Worm (Caenorhabditis elegans): ENCODE measurements around the gene sec-61.G.

Gene sec-61.G

DNA sequence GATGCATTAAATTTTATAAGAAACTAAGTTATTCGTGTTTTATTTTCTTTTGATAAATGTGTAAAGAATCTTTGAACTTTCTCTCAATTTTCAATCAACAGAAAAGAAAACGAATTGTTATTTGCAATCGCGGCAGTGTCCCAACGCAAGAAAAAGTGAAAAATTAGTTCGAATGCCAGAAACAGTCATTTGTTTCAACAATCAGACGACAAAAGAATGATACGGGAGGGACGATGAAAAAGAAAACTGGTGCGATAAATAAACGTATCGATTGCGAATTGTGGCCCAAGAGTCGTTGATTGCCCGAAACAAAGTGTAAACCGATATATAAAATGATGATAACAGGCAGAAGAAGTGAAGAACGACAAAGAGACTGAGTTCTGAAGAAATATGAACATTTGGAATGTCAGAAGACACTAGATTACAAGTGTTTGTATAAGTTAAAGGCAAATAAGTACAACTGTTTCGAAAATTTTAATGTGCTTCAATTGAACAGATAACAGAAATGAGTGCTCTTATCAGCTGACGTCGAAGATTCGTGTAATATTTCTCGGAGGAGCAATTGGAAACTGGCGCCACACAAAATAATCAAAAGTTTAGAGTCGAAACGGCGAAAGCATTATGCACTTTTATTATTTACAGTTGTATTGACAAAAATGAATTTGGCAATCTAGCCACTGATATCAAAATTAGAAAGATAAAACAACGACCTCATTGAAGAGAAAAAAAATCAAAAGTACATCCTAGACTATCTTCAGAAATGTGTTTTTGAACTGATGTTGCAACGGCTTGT lies 18.9 kb downstream of the sec-61.G start (continued):
- TF ChIP-seq nhr-48 (tag; optimal IDR thresholded peaks at IDR 0.05): peak; percentile 64

DNA sequence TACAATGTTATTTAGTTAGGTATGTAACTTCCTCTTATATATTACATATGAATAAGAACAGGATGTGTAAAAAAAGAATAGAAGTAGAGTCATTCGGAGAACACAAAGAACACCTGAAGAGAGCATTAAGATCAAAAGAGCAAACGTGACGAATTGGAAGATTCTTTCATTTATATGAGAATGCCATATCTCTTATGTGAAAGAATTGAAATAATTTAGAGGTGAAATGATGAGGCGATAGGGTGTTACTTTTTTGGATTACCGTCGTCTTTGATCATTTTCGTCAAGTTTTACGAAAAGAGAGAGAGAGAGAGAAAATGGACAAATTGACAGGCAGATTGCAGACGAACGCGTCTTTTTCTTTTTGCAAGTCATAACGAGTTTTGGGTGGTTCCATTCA lies 20.4 kb downstream of the sec-61.G start:
- TF ChIP-seq hif-1 (tag; optimal IDR thresholded peaks at IDR 0.05) (peak in 1 of 2 experiments; percentile 85), mdl-1 (tag; optimal IDR thresholded peaks at IDR 0.05) (peak in 1 of 2 experiments; percentile 4), nhr-28 (tag; optimal IDR thresholded peaks at IDR 0.05) (peak; percentile 12), lsy-2 (tag; optimal IDR thresholded peaks at IDR 0.05) (peak in 1 of 2 experiments; percentile 51), hlh-11 (tag; optimal IDR thresholded peaks at IDR 0.05) (peak; percentile 12), unc-62 (GFP tag; optimal IDR thresholded peaks at IDR 0.05 in 1 of 2) (peak in 1 of 2 experiments; percentile 14), unc-62 (tag; optimal IDR thresholded peaks at IDR 0.05) (no peak), T26A8.4 (GFP tag; IDR thresholded peaks at IDR 0.05) (no peak), lim-7 (GFP tag; IDR thresholded peaks at IDR 0.05) (no peak), aha-1 (tag) (peak; percentile 97)

DNA sequence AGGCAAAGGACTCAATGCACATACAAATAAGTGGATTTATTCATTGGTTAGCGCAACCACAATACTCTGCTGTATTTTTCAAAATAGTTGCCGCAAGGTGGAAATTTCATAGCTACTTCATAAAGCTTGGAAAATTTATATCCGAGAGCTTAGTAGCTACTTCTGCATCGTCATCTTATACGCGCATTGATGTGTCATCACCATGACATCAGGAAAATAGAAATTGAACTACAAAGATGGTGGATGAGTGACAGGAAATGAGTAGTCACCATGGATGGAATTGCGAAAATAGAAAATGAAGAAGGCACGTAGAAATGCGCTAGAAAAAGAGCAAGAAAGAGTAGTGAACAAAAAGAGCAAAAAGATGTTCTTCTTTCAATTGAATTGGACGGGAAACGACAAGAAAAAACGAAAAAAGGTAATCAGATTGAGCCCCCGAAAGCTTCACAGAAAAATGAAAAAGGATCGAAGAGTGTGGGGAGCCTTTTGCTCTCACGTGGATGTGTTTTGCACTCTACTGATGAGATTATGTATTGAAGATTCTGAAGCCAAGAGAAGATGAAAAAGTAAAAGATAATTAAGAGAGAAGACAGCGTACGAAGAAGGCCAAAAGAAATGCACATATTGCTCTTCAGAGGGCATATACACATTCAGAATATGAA lies 21.9 kb downstream of the sec-61.G start:
- TF ChIP-seq hlh-11 (tag; optimal IDR thresholded peaks at IDR 0.05) (no peak), F44E2.7 (GFP tag; IDR thresholded peaks at IDR 0.05) (no peak), unc-62 (GFP tag; optimal IDR thresholded peaks at IDR 0.05 in 1 of 2) (peak in 1 of 2 experiments; percentile 90), unc-62 (tag; optimal IDR thresholded peaks at IDR 0.05) (no peak), lsy-2 (tag; optimal IDR thresholded peaks at IDR 0.05) (peak in 1 of 2 experiments; percentile 44), ctbp-1 (GFP tag; IDR thresholded peaks at IDR 0.05) (peak; percentile 68; the same call in 1 of the 2 replicates), ces-1 (GFP tag; optimal IDR thresholded peaks at IDR 0.05) (peak; percentile 92), hif-1 (tag; optimal IDR thresholded peaks at IDR 0.05) (peak in 1 of 2 experiments; percentile 24), fkh-10 (GFP tag; optimal IDR thresholded peaks at IDR 0.05) (peak; percentile 74), aha-1 (tag) (peak; percentile 79)

DNA sequence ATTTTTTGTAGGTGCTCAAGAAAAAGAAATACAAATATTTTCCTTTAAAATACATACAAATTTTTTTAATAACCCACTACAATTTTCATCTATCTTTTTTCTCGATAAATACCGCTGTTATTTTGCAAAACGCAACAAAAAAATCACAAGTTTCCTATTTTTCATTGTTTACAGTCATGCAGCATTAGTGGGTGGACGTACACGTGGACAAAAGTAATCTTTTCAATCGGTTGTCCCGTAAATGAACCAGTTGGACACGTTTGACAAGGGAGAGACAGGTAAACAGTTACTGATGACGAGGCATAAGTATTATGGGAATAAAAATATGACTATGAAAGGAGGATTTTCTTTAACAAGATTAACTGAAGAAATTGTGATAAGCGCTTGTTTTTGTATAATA lies 23.8 kb downstream of the sec-61.G start:
- TF ChIP-seq zag-1 (tag; optimal IDR thresholded peaks at IDR 0.05) (no peak), unc-62 (GFP tag; optimal IDR thresholded peaks at IDR 0.05 in 1 of 2) (peak in 1 of 2 experiments; percentile 76), unc-62 (tag; optimal IDR thresholded peaks at IDR 0.05) (no peak), sdz-12 (GFP tag; optimal IDR thresholded peaks at IDR 0.05) (no peak), daf-16 (GFP tag; optimal IDR thresholded peaks at IDR 0.05) (no peak), daf-16 (tag; optimal IDR thresholded peaks at IDR 0.05) (peak; percentile 0), nhr-237 (tag; optimal IDR thresholded peaks at IDR 0.05) (no peak), F26F4.8 (GFP tag; conservative IDR thresholded peaks at IDR 0.05) (no peak), mdl-1 (tag; optimal IDR thresholded peaks at IDR 0.05) (peak in 1 of 2 experiments; percentile 18), hlh-30 (tag; optimal IDR thresholded peaks at IDR 0.05; ENCODE audit: insufficient read depth) (peak; percentile 39)

DNA sequence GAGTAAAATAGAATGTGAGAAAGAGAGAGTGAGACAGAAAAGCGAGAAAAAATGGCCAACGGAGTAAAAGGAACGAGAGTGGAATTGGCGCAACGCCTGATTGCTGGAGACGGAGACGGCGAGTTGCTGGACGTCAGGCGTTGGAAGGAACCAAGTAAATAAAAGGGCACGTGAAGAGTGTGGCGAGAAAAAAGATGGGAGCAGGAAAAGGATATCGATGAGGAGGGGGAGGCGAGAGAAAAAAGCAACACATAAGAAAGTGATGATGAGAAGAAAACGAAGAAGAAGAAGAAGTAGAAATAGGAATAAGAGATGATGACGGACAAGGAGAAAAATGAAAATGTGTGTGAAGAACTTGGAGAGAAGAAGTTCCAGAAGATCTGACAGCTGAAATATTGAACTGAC lies 25.5 kb downstream of the sec-61.G start:
- TF ChIP-seq set-16 (GFP tag; IDR thresholded peaks at IDR 0.05) (peak; percentile 60; the same call in 1 of the 2 replicates), vab-7 (GFP tag; IDR thresholded peaks at IDR 0.05) (peak; percentile 42; the same call in 1 of the 2 replicates), daf-12 (tag; optimal IDR thresholded peaks at IDR 0.05) (no peak), ztf-7 (tag; optimal IDR thresholded peaks at IDR 0.05) (no peak), Y48G9A.11 (GFP tag; IDR thresholded peaks at IDR 0.05) (no peak), ceh-82 (tag; optimal IDR thresholded peaks at IDR 0.05) (no peak), lin-1 (GFP tag; IDR thresholded peaks at IDR 0.05) (no peak), nhr-28 (tag; optimal IDR thresholded peaks at IDR 0.05) (peak; percentile 90), nhr-41 (GFP tag; IDR thresholded peaks at IDR 0.05) (no peak), tra-1 (GFP tag; IDR thresholded peaks at IDR 0.05) (peak; percentile 73), unc-130 (GFP tag; optimal IDR thresholded peaks at IDR 0.05) (no peak), hmg-1.1 (GFP tag; IDR thresholded peaks at IDR 0.05) (peak; percentile 87), lin-38 (GFP tag; IDR thresholded peaks at IDR 0.05) (no peak), ceh-62 (tag; optimal IDR thresholded peaks at IDR 0.05) (no peak), F10B5.3 (tag; optimal IDR thresholded peaks at IDR 0.05) (no peak), hlh-30 (tag; optimal IDR thresholded peaks at IDR 0.05; ENCODE audit: insufficient read depth) (peak; percentile 99), nhr-25 (tag; optimal IDR thresholded peaks at IDR 0.05; ENCODE audit: borderline replicate concordance, insufficient read depth) (no peak), zfp-3 (GFP tag; conservative IDR thresholded peaks at IDR 0.05) (no peak), ceh-28 (tag; optimal IDR thresholded peaks at IDR 0.05) (peak; percentile 20), mdt-29 (GFP tag; IDR thresholded peaks at IDR 0.05) (no peak), nhr-237 (tag; optimal IDR thresholded peaks at IDR 0.05) (no peak), zip-11 (GFP tag; IDR thresholded peaks at IDR 0.05) (no peak)
